Worm (Caenorhabditis elegans): ENCODE measurements around the gene atg-13.
A peak's percentile ranks its signal among the peaks of the same experiment; 100 is the strongest.

The atg-13 gene

DNA sequence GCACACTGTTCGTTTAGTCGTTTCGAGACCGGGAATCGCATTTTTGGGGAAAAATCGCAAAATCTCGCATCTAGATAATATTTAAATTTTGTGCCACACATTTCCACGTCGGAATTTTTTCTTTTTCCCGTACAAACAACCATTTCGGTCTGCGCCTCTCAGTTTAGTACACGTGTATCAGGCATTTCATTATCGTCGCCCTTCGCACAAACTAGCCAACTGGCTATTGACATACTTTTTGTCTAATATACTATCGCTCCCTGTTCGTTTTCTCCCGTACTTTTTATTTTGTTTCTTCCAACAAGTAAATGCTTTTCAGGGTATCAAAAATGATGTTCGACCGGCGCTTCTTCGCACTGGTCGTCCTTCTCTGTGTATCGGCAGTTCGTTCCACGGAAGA lies 24.6 kb downstream of the atg-13 start, which contains the start of gene C14B9.2 (continued):
- no peak for TF ChIP-seq hlh-12 (tag; optimal IDR thresholded peaks at IDR 0.05)
- TF ChIP-seq somi-1 (GFP tag; optimal IDR thresholded peaks at IDR 0.05), result no peak

DNA sequence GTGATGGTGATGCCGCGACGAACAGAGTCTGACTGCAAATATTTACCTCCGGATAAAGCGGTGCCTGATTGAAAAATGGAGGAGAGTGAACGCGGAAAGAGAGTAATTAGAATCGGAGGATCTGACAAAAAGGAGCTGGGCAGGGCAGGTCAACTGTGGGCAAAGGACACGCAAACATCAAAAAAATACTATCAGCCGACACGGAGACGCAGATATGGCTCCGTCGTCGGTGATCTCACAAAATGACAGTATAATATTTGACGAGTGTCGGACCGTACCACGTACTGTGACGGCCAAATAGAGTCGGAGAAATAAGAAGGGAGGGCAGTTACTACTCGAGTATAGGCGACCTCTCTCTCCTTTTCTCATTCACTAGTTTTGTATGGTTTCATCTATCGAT lies 25.5 kb downstream of the atg-13 start:
- no peak for TF ChIP-seq F49E8.2 (tag; optimal IDR thresholded peaks at IDR 0.05; ENCODE audit: insufficient read depth)
- TF ChIP-seq nfyb-1 (GFP tag; IDR thresholded peaks at IDR 0.05), result peak; percentile 39; the same call in 1 of the 2 replicates
- TF ChIP-seq zfh-2 (GFP tag; conservative IDR thresholded peaks at IDR 0.05), result 0 out of 2 replicates have a peak, but pooled peaks have one; percentile 9

DNA sequence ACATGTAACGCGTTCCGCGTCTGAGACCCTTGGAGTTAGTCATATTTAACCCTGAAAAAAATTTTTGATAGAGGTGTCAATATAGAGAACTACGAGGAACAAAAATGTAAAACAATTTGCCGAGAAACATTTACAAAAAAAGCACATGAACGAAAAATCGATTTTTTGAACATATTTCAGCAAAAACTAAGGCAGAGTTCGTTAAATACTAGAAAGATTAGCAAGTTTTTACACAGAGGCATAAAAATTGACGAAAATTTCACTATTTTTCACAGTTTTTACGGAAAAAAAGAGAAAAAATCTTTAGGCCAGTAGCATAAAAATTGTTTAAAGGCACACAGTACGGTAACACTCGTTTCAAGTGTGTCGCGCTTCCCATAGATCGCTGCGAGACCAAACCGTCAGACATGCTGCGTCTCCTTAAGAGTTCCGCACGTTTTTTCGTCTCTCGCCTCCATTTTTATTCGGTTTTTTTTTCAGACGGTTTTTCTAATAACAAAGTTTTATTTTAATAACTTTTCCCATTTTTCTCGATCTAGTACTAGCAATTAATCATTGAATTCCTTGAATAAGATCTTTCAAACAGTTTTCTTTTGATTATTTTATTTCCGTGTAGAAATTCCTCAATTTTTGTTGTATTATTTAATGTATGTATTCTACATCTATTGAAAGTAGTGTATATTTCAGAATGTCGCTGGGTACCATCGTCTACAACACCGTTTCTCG lies 27.6 kb downstream of the atg-13 start, which contains the start of the genes rpl-21 and C14B9.10:
Gene rpl-21, minus strand, starts transcription at position 51 of the 726 bp plus-strand sequence.
Gene C14B9.10, plus strand, starts transcription at position 676 of the 726 bp plus-strand sequence.
- TF ChIP-seq T07F8.4 (tag; optimal IDR thresholded peaks at IDR 0.05) (no peak), akir-1 (GFP tag; optimal IDR thresholded peaks at IDR 0.05) (no peak), ztf-28 (GFP tag; IDR thresholded peaks at IDR 0.05) (0 out of 2 replicates have a peak, but pooled peaks have one; percentile 22), cebp-2 (GFP tag; IDR thresholded peaks at IDR 0.05) (no peak), tbp1 (GFP tag; optimal IDR thresholded peaks at IDR 0.05) (peak; percentile 71), mxl-1 (tag; optimal IDR thresholded peaks at IDR 0.05) (no peak), lsy-27 (tag; optimal IDR thresholded peaks at IDR 0.05; ENCODE audit: borderline replicate concordance, insufficient read depth) (no peak), sea-2 (GFP tag; IDR thresholded peaks at IDR 0.05) (no peak), lin-26 (GFP tag; IDR thresholded peaks at IDR 0.05) (no peak), somi-1 (GFP tag; optimal IDR thresholded peaks at IDR 0.05) (no peak), mes-4 (tag; optimal IDR thresholded peaks at IDR 0.05) (peak; percentile 2), nfya-2 (GFP tag; IDR thresholded peaks at IDR 0.05) (no peak), B0019.2 (GFP tag; conservative IDR thresholded peaks at IDR 0.05) (0 out of 2 replicates have a peak, but pooled peaks have one; percentile 4), cebp-1 (GFP tag; IDR thresholded peaks at IDR 0.05) (no peak), cebp-1 (tag; optimal IDR thresholded peaks at IDR 0.05) (peak; percentile 64), dox-1 (GFP tag; IDR thresholded peaks at IDR 0.05) (peak; percentile 80), F55B11.4 (tag; optimal IDR thresholded peaks at IDR 0.05; ENCODE audit: borderline replicate concordance, insufficient read depth) (no peak), B0336.3 (GFP tag; IDR thresholded peaks at IDR 0.05) (peak; percentile 63), snpc-1.3 (tag; optimal IDR thresholded peaks at IDR 0.05; ENCODE audit: insufficient read depth) (peak; percentile 93), madf-3 (GFP tag; IDR thresholded peaks at IDR 0.05) (peak; percentile 89), lin-40 (tag; optimal IDR thresholded peaks at IDR 0.05) (peak; percentile 46), lin-35 (GFP tag; optimal IDR thresholded peaks at IDR 0.05) (peak in 1 of 3 experiments; percentile 67), attf-5 (GFP tag; optimal IDR thresholded peaks at IDR 0.05) (peak; percentile 76), Y53F4B.3 (GFP tag; IDR thresholded peaks at IDR 0.05) (no peak), him-1 (tag; optimal IDR thresholded peaks at IDR 0.05) (peak; percentile 65), K12H6.12 (tag; optimal IDR thresholded peaks at IDR 0.05) (no peak), zim-3 (tag; optimal IDR thresholded peaks at IDR 0.05) (no peak), K11D2.4 (GFP tag; IDR thresholded peaks at IDR 0.05) (no peak), atf-7 (tag; optimal IDR thresholded peaks at IDR 0.05) (no peak), ztf-25 (GFP tag; IDR thresholded peaks at IDR 0.05) (no peak), Y67H2A.10 (GFP tag; conservative IDR thresholded peaks at IDR 0.05) (no peak), T26A5.8 (tag; optimal IDR thresholded peaks at IDR 0.05) (no peak), ceh-58 (GFP tag; IDR thresholded peaks at IDR 0.05) (no peak), pbrm-1 (GFP tag; IDR thresholded peaks at IDR 0.05) (peak; percentile 89), ceh-79 (tag; optimal IDR thresholded peaks at IDR 0.05) (no peak), ztf-26 (tag; optimal IDR thresholded peaks at IDR 0.05) (no peak), C06A6.2 (GFP tag; conservative IDR thresholded peaks at IDR 0.05) (no peak), F33H1.4 (GFP tag; IDR thresholded peaks at IDR 0.05) (peak; percentile 98), attf-3 (GFP tag; conservative IDR thresholded peaks at IDR 0.05) (peak; percentile 70), nhr-90 (tag; optimal IDR thresholded peaks at IDR 0.05) (no peak)
